Fruit fly (Drosophila melanogaster): Measurements from ENCODE around the gene Cpr73D.

The Cpr73D gene

dm6 chr3L:16892728-16893271 lies 64.7 kb downstream of the Cpr73D start (continued):
- TF ChIP-seq CG15336 (GFP tag; IDR thresholded peaks at IDR 0.05): peak; percentile 74
- no peak for TF ChIP-seq vri (GFP tag; optimal IDR thresholded peaks at IDR 0.05)
- TF ChIP-seq Ets96B (tag; optimal IDR thresholded peaks at IDR 0.05): peak; percentile 4
- TF ChIP-seq svp (GFP tag): peak; percentile 55
- peak; percentile 57 for TF ChIP-seq pdm3 (GFP tag; optimal IDR thresholded peaks at IDR 0.05)
- TF ChIP-seq CG32006 (GFP tag; optimal IDR thresholded peaks at IDR 0.05): peak; percentile 77

- no peak for TF ChIP-seq Hr38 (GFP tag; optimal IDR thresholded peaks at IDR 0.05)
- peak; percentile 26 for TF ChIP-seq fkh (GFP tag; optimal IDR thresholded peaks at IDR 0.05)
- no peak for TF ChIP-seq CG3032 (tag; optimal IDR thresholded peaks at IDR 0.05)
- TF ChIP-seq dac (GFP tag; optimal IDR thresholded peaks at IDR 0.05): no peak
- no peak for TF ChIP-seq ss (GFP tag; optimal IDR thresholded peaks at IDR 0.05)
- no peak for TF ChIP-seq Blimp-1 (GFP tag; optimal IDR thresholded peaks at IDR 0.05)
- TF ChIP-seq CG3919 (GFP tag; optimal IDR thresholded peaks at IDR 0.05): no peak
These were observed 65.6 kb downstream of the Cpr73D start for dm6 chr3L:16891914-16892313.

- peak; percentile 82 for TF ChIP-seq Lpt (GFP tag; optimal IDR thresholded peaks at IDR 0.05)
- TF ChIP-seq Eip78C (GFP tag): peak; percentile 96
- TF ChIP-seq Ets96B (tag; optimal IDR thresholded peaks at IDR 0.05): peak; percentile 81
- TF ChIP-seq Hr39 (GFP tag; optimal IDR thresholded peaks at IDR 0.05): peak; percentile 85
- TF ChIP-seq Met (GFP tag; optimal IDR thresholded peaks at IDR 0.05): peak; percentile 80
- peak; percentile 94 for TF ChIP-seq CG8119 (GFP tag; IDR thresholded peaks at IDR 0.05)
- TF ChIP-seq Hr38 (GFP tag; optimal IDR thresholded peaks at IDR 0.05): no peak
- TF ChIP-seq vri (GFP tag; optimal IDR thresholded peaks at IDR 0.05): peak; percentile 95
- peak; percentile 80 for TF ChIP-seq CG34406 (GFP tag; optimal IDR thresholded peaks at IDR 0.05)
- peak; percentile 74 for TF ChIP-seq dac (GFP tag; optimal IDR thresholded peaks at IDR 0.05)
- peak; percentile 77 for TF ChIP-seq CG11762 (GFP tag; optimal IDR thresholded peaks at IDR 0.05; ENCODE audit: insufficient read depth)
- peak; percentile 77 for TF ChIP-seq Smox (GFP tag; optimal IDR thresholded peaks at IDR 0.05)
- peak; percentile 77 for TF ChIP-seq fd59A (GFP tag; optimal IDR thresholded peaks at IDR 0.05)
- TF ChIP-seq CG6808 (GFP tag; optimal IDR thresholded peaks at IDR 0.05): peak; percentile 70
- TF ChIP-seq CG10669 (GFP tag; optimal IDR thresholded peaks at IDR 0.05): peak; percentile 71
- peak; percentile 84 for TF ChIP-seq cyc (GFP tag; optimal IDR thresholded peaks at IDR 0.05)
- peak; percentile 27 for TF ChIP-seq fkh (GFP tag; optimal IDR thresholded peaks at IDR 0.05)
- peak; percentile 65 for TF ChIP-seq CG7368 (GFP tag; optimal IDR thresholded peaks at IDR 0.05)
- peak; percentile 88 for TF ChIP-seq Sox14 (GFP tag; optimal IDR thresholded peaks at IDR 0.05)
- peak; percentile 73 for TF ChIP-seq spab (GFP tag; optimal IDR thresholded peaks at IDR 0.05)
- TF ChIP-seq CG31627 (GFP tag; optimal IDR thresholded peaks at IDR 0.05): peak; percentile 87
- TF ChIP-seq CG6792 (GFP tag; optimal IDR thresholded peaks at IDR 0.05): peak; percentile 89
- TF ChIP-seq net (GFP tag; optimal IDR thresholded peaks at IDR 0.05): peak; percentile 86
- peak; percentile 73 for TF ChIP-seq CG3032 (tag; optimal IDR thresholded peaks at IDR 0.05)
- TF ChIP-seq CG1621 (tag; optimal IDR thresholded peaks at IDR 0.05): peak; percentile 76
- TF ChIP-seq ss (GFP tag; optimal IDR thresholded peaks at IDR 0.05): peak; percentile 55 to 71
- TF ChIP-seq pdm3 (GFP tag; optimal IDR thresholded peaks at IDR 0.05): peak; percentile 87
- TF ChIP-seq CG6276 (GFP tag; optimal IDR thresholded peaks at IDR 0.05): peak; percentile 76
- no peak for TF ChIP-seq fd85E (GFP tag; optimal IDR thresholded peaks at IDR 0.05)
- TF ChIP-seq CG6163 (GFP tag; IDR thresholded peaks at IDR 0.05): peak; percentile 95
- peak; percentile 79 for TF ChIP-seq dsx (GFP tag; optimal IDR thresholded peaks at IDR 0.05; ENCODE audit: poor library complexity, severe bottlenecking)
- TF ChIP-seq CG9139 (GFP tag; optimal IDR thresholded peaks at IDR 0.05): peak; percentile 41
- TF ChIP-seq OdsH (GFP tag; optimal IDR thresholded peaks at IDR 0.05): peak; percentile 89
- TF ChIP-seq CG8632 (GFP tag; optimal IDR thresholded peaks at IDR 0.05): peak; percentile 72
- TF ChIP-seq Sox102F (GFP tag; optimal IDR thresholded peaks at IDR 0.05): peak; percentile 75
- TF ChIP-seq eg (GFP tag; IDR thresholded peaks at IDR 0.05): peak; percentile 94
- peak; percentile 88 for TF ChIP-seq lz (GFP tag; optimal IDR thresholded peaks at IDR 0.05)
- peak; percentile 68 for TF ChIP-seq Sox15 (GFP tag; optimal IDR thresholded peaks at IDR 0.05)
- peak; percentile 92 for TF ChIP-seq CG32006 (GFP tag; optimal IDR thresholded peaks at IDR 0.05)
- TF ChIP-seq CG11294 (GFP tag; IDR thresholded peaks at IDR 0.05): peak; percentile 67
- TF ChIP-seq CG11902 (GFP tag; optimal IDR thresholded peaks at IDR 0.05): peak; percentile 65
These were observed 66.7 kb downstream of the Cpr73D start for dm6 chr3L:16890650-16891336.

All from whole organism, prepupa.